Worm (Caenorhabditis elegans): ENCODE measurements around the gene lgc-1.

DNA sequence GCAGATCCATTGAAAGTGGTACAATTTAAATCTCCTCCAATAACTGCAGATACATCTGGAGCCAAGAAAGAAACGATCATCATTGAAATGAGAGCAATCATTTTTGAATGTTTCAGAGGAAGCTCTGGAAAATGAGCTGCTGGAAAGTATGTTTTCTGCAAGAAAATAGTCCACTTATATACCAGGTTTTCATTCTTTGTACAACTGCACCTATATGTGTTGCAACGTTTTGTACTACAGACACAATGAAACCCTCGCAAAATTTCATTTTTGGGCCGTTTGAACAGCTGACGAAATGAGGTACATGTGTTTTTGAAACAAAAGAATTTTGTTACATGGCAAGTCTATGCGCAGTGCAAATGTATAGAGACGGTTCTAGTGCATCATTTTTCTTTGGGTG lies 16.5 kb upstream of the lgc-1 start, which contains the start of gene T05B4.9:
- no peak for TF ChIP-seq nhr-28 (tag; optimal IDR thresholded peaks at IDR 0.05)
- no peak for TF ChIP-seq unc-62 (GFP tag; optimal IDR thresholded peaks at IDR 0.05)
- no peak for TF ChIP-seq pha-4 (tag; optimal IDR thresholded peaks at IDR 0.05)
- TF ChIP-seq ces-1 (GFP tag; optimal IDR thresholded peaks at IDR 0.05): no peak
- no peak for TF ChIP-seq ztf-11 (tag; optimal IDR thresholded peaks at IDR 0.05)
- no peak for TF ChIP-seq unc-39 (tag; optimal IDR thresholded peaks at IDR 0.05)
- no peak for TF ChIP-seq nhr-12 (tag; optimal IDR thresholded peaks at IDR 0.05)
- no peak for TF ChIP-seq mab-5 (tag; optimal IDR thresholded peaks at IDR 0.05)

All from whole organism, mixed stage, embryonic.